Worm (Caenorhabditis elegans) whole organism, L1 larva: ENCODE measurements around the gene uggt-1.
A peak's percentile ranks its signal among the peaks of the same experiment; 100 is the strongest.

ENCODE experiments used
- C04F5.9 ChIP-seq: sonication (generic microtip); optimal IDR thresholded peaks from 2 replicates; lab custom pipeline; 2016; ENCODE audit warnings: missing genetic modification characterization, missing compliant biosample characterization
- C16A3.4 ChIP-seq: fragments of 150-350 bp; optimal IDR thresholded peaks from 2 replicates; lab custom pipeline; 2014; ENCODE audit warnings: missing biosample characterization, missing genetic modification characterization
- C34B4.2 ChIP-seq: sonication (generic microtip); optimal IDR thresholded peaks from 2 replicates; lab custom pipeline; 2017; ENCODE audit warnings: mild to moderate bottlenecking, missing genetic modification characterization, missing compliant biosample characterization
- F16B12.6 ChIP-seq: fragments of 150-350 bp; optimal IDR thresholded peaks from 2 replicates; lab custom pipeline; 2014; ENCODE audit warnings: missing biosample characterization, missing genetic modification characterization
- alr-1 ChIP-seq: fragments of 200-800 bp; sonication (Bioruptor generic); optimal IDR thresholded peaks from 2 replicates; lab custom pipeline; 2018; ENCODE audit warnings: borderline replicate concordance, mild to moderate bottlenecking, missing genetic modification characterization, missing compliant biosample characterization
- aly-2 ChIP-seq: fragments of 150-350 bp; optimal IDR thresholded peaks from 2 replicates; lab custom pipeline; 2014; ENCODE audit warnings: missing biosample characterization, missing genetic modification characterization
- ama-1 ChIP-seq: fragments of 150-350 bp; optimal IDR thresholded peaks from 2 replicates; lab custom pipeline; 2014
- ceh-63 ChIP-seq: fragments of 200-800 bp; sonication (Bioruptor generic); optimal IDR thresholded peaks from 2 replicates; lab custom pipeline; 2018; ENCODE audit warnings: mild to moderate bottlenecking, missing genetic modification characterization, missing compliant biosample characterization
- ceh-8 ChIP-seq: fragments of 200-800 bp; sonication (Bioruptor generic); optimal IDR thresholded peaks from 2 replicates; lab custom pipeline; 2018; ENCODE audit warnings: mild to moderate bottlenecking, missing genetic modification characterization, moderate library complexity, missing compliant biosample characterization
- ceh-88 ChIP-seq: fragments of 200-800 bp; sonication (Bioruptor generic); IDR thresholded peaks from 2 replicates; pipeline ENCODE4 v1.3.6; 2022; ENCODE audit warnings: missing genetic modification characterization, missing compliant biosample characterization
- dpl-1 ChIP-seq, 3 experiments: fragments of 150-350 bp in 2 of 3; sonication (generic microtip) in 1 of 3; optimal IDR thresholded peaks; 2 replicates each; lab custom pipeline; 2014 to 2017; ENCODE audit warnings: missing biosample characterization in 3 of 3, missing genetic modification characterization in 3 of 3, missing genetic modification reagents in 3 of 3
- dsc-1 ChIP-seq: sonication (generic microtip); optimal IDR thresholded peaks from 2 replicates; lab custom pipeline; 2016; ENCODE audit warnings: mild to moderate bottlenecking, missing genetic modification characterization, missing compliant biosample characterization
- efl-1 ChIP-seq, 4 experiments: fragments of 150-350 bp; optimal IDR thresholded peaks in 3 of 4; peaks in 1 of 4; 1 replicate in 1 of 4; 2 replicates in 3 of 4; lab custom pipeline; 2014; ENCODE audit warnings: missing biosample characterization in 2 of 4, missing genetic modification characterization in 2 of 4, missing genetic modification reagents in 2 of 4
- elt-2 ChIP-seq: sonication (generic microtip); optimal IDR thresholded peaks from 2 replicates; lab custom pipeline; 2016; ENCODE audit warnings: missing genetic modification characterization, mild to moderate bottlenecking, inconsistent platforms, missing compliant biosample characterization, missing genetic modification reagents
- ets-5 ChIP-seq: fragments of 200-800 bp; sonication (Bioruptor generic); IDR thresholded peaks from 2 replicates; pipeline ENCODE4 v1.3.6; 2022; ENCODE audit warnings: missing genetic modification characterization, missing compliant biosample characterization
- fkh-10 ChIP-seq: sonication (generic microtip); optimal IDR thresholded peaks from 2 replicates; lab custom pipeline; 2017; ENCODE audit warnings: missing biosample characterization, missing genetic modification reagents, missing genetic modification characterization
- fkh-4 ChIP-seq: sonication (generic microtip); optimal IDR thresholded peaks from 2 replicates; lab custom pipeline; 2016; ENCODE audit warnings: missing compliant biosample characterization, missing genetic modification characterization, borderline replicate concordance
- fos-1 ChIP-seq: fragments of 150-350 bp; optimal IDR thresholded peaks from 2 replicates; lab custom pipeline; 2014; ENCODE audit warnings: missing biosample characterization, missing genetic modification characterization
- grh-1 ChIP-seq: fragments of 200-800 bp; sonication (Bioruptor generic); IDR thresholded peaks from 2 replicates; pipeline ENCODE4 v1.3.6; 2022; ENCODE audit warnings: missing genetic modification reagents, missing genetic modification characterization, missing compliant biosample characterization
- hpl-2 ChIP-seq: fragments of 150-350 bp; optimal IDR thresholded peaks from 2 replicates; lab custom pipeline; 2014; ENCODE audit warnings: missing biosample characterization, missing genetic modification reagents, missing genetic modification characterization
- irx-1 ChIP-seq: sonication (generic microtip); optimal IDR thresholded peaks from 2 replicates; lab custom pipeline; 2016; ENCODE audit warnings: missing genetic modification characterization, missing compliant biosample characterization
- jun-1 ChIP-seq: fragments of 150-350 bp; optimal IDR thresholded peaks from 2 replicates; lab custom pipeline; 2014; ENCODE audit warnings: missing biosample characterization, missing genetic modification reagents, missing genetic modification characterization
- lin-14 ChIP-seq: fragments of 200-800 bp; sonication (Bioruptor generic); optimal IDR thresholded peaks from 2 replicates; lab custom pipeline; 2018; ENCODE audit warnings: mild to moderate bottlenecking, missing genetic modification characterization, moderate library complexity, missing compliant biosample characterization
- lin-15B ChIP-seq: fragments of 150-350 bp; sonication (generic microtip); optimal IDR thresholded peaks from 3 replicates; lab custom pipeline; 2014; ENCODE audit warnings: missing biosample characterization, missing genetic modification characterization
- lin-35 ChIP-seq, 2 experiments: fragments of 150-350 bp; optimal IDR thresholded peaks; 2 replicates each; lab custom pipeline; 2014; ENCODE audit warnings: missing biosample characterization in 2 of 2, missing genetic modification characterization in 2 of 2, missing genetic modification reagents in 2 of 2
- lin-39 ChIP-seq: fragments of 150-350 bp; optimal IDR thresholded peaks from 2 replicates; lab custom pipeline; 2014; ENCODE audit warnings: missing biosample characterization, missing genetic modification reagents, missing genetic modification characterization
- lir-3 ChIP-seq: sonication (generic microtip); optimal IDR thresholded peaks from 2 replicates; lab custom pipeline; 2016; ENCODE audit warnings: mild to moderate bottlenecking, missing genetic modification characterization, moderate library complexity, missing compliant biosample characterization; ENCODE audit not compliant: poor library complexity
- lsy-2 ChIP-seq, 2 experiments: fragments of 150-350 bp; optimal IDR thresholded peaks; 2 replicates each; lab custom pipeline; 2014; ENCODE audit warnings: missing biosample characterization in 2 of 2, missing genetic modification characterization in 2 of 2
- mab-9 ChIP-seq: fragments of 200-800 bp; sonication (Bioruptor generic); IDR thresholded peaks from 2 replicates; pipeline ENCODE4 v1.3.6; 2022; ENCODE audit warnings: missing genetic modification reagents, missing genetic modification characterization, missing compliant biosample characterization
- mdl-1 ChIP-seq, 2 experiments: fragments of 150-350 bp; optimal IDR thresholded peaks; 2 replicates each; lab custom pipeline; 2014 to 2017; ENCODE audit warnings: missing biosample characterization in 2 of 2, missing genetic modification characterization in 2 of 2, inconsistent platforms in 1 of 2
- nhr-19 ChIP-seq: fragments of 200-800 bp; sonication (Bioruptor generic); conservative IDR thresholded peaks from 2 replicates; pipeline ENCODE4 v1.3.6; 2022; ENCODE audit warnings: missing genetic modification characterization, missing compliant biosample characterization
- nhr-20 ChIP-seq: sonication (generic microtip); optimal IDR thresholded peaks from 2 replicates; lab custom pipeline; 2016; ENCODE audit warnings: mild to moderate bottlenecking, missing genetic modification characterization, missing compliant biosample characterization
- nhr-237 ChIP-seq: fragments of 150-350 bp; optimal IDR thresholded peaks from 2 replicates; lab custom pipeline; 2014; ENCODE audit warnings: missing biosample characterization, missing genetic modification characterization
- nhr-71 ChIP-seq: sonication (generic microtip); optimal IDR thresholded peaks from 2 replicates; lab custom pipeline; 2016; ENCODE audit warnings: mild to moderate bottlenecking, missing genetic modification characterization, moderate library complexity, missing compliant biosample characterization
- nhr-84 ChIP-seq: sonication (generic microtip); optimal IDR thresholded peaks from 2 replicates; lab custom pipeline; 2017; ENCODE audit warnings: missing biosample characterization, missing genetic modification characterization
- nhr-90 ChIP-seq: sonication (generic microtip); optimal IDR thresholded peaks from 2 replicates; lab custom pipeline; 2016; ENCODE audit warnings: mild to moderate bottlenecking, missing genetic modification characterization, missing compliant biosample characterization; ENCODE audit not compliant: poor library complexity
- pag-3 ChIP-seq: sonication (generic microtip); optimal IDR thresholded peaks from 2 replicates; lab custom pipeline; 2017; ENCODE audit warnings: missing genetic modification characterization, mild to moderate bottlenecking, missing compliant biosample characterization, antibody characterized with exemption, borderline replicate concordance; ENCODE audit not compliant: insufficient read depth
- pqm-1 ChIP-seq: sonication (generic microtip); optimal IDR thresholded peaks from 3 replicates; lab custom pipeline; 2017; ENCODE audit warnings: missing biosample characterization, missing genetic modification characterization
- rnt-1 ChIP-seq: sonication (generic microtip); optimal IDR thresholded peaks from 2 replicates; lab custom pipeline; 2016; ENCODE audit warnings: mild to moderate bottlenecking, missing genetic modification characterization, moderate library complexity, missing compliant biosample characterization
- skn-1 ChIP-seq: fragments of 150-350 bp; optimal IDR thresholded peaks from 2 replicates; lab custom pipeline; 2014; ENCODE audit warnings: missing biosample characterization, missing genetic modification characterization
- snpc-4 ChIP-seq: fragments of 150-350 bp; optimal IDR thresholded peaks from 2 replicates; lab custom pipeline; 2014; ENCODE audit warnings: missing biosample characterization, missing genetic modification characterization
- sox-4 ChIP-seq: sonication (generic microtip); optimal IDR thresholded peaks from 2 replicates; lab custom pipeline; 2016; ENCODE audit warnings: missing genetic modification characterization, missing compliant biosample characterization
- sptf-1 ChIP-seq: fragments of 150-350 bp; optimal IDR thresholded peaks from 2 replicates; lab custom pipeline; 2014; ENCODE audit warnings: missing biosample characterization, missing genetic modification characterization
- tlp-1 ChIP-seq: fragments of 150-350 bp; optimal IDR thresholded peaks from 2 replicates; lab custom pipeline; 2014; ENCODE audit warnings: missing biosample characterization, missing genetic modification characterization
- unc-62 ChIP-seq: fragments of 150-350 bp; optimal IDR thresholded peaks from 2 replicates; lab custom pipeline; 2014; ENCODE audit warnings: missing biosample characterization, missing genetic modification reagents, missing genetic modification characterization
- xbp-1 ChIP-seq: sonication (generic microtip); optimal IDR thresholded peaks from 2 replicates; lab custom pipeline; 2016; ENCODE audit warnings: missing genetic modification characterization, missing compliant biosample characterization
- zag-1 ChIP-seq: fragments of 150-350 bp; optimal IDR thresholded peaks from 2 replicates; lab custom pipeline; 2014; ENCODE audit warnings: missing biosample characterization, missing genetic modification characterization
- ztf-4 ChIP-seq: fragments of 150-350 bp; optimal IDR thresholded peaks from 2 replicates; lab custom pipeline; 2014; ENCODE audit warnings: missing biosample characterization, missing genetic modification characterization

The uggt-1 gene

DNA sequence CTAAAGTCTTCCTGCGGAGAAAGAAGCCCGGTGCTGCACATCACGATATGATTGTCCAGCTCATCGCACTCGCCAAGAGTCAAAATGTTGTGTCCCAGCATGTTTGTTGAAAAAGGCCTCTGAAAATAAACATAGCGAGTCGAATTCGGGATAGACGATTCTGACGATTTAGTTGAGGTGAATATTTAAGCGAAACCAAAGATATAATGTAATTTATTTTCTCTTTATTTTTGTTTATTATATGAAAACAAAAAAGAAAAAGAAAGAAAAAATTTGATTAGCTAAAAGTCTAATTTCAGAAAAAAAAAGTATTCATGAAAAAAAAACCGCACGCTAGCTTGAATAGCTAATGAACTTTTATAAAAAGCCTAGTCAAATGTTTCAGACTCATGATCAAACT is 31.9 kb upstream of the uggt-1 start, which contains the start of gene ceh-14:
ceh-14 (minus strand) TSS at position 101 of the 400 bp plus-strand sequence.
- no peak for TF ChIP-seq irx-1 (tag; lab: Kevin White, UChicago)
- TF ChIP-seq nhr-19, result no peak
- TF ChIP-seq elt-2, result no peak
- TF ChIP-seq mdl-1 (tag; optimal IDR thresholded peaks at IDR 0.05; lab: Kevin White, UChicago), result no peak
- no peak for TF ChIP-seq fos-1 (tag; lab: Kevin White, UChicago)
- TF ChIP-seq hpl-2 (GFP tag; lab: Kevin White, UChicago), result no peak
- no peak for TF ChIP-seq ets-5 (GFP tag; lab: Robert Waterston, UW)
- TF ChIP-seq lin-15B (tag; lab: Kevin White, UChicago), result no peak

DNA sequence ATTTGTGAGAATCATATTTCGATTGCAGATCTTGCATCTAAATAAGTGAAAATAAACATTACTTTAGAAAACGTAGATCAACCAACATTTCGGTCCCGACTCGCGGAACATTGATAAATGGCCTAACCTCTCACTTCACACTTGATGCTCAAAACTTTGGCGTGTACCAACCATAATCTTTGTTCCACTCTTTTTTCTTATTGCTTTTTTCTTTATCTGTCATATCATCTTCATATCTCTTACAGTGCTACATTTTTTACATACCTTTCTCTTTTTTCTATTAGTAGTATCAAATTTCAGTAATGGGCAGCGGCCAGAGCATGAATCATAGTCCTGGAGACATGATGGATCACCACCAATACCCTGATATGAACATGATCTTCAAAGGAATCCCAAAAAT is 24.5 kb upstream of the uggt-1 start, which contains the start of gene F46C8.3:
F46C8.3 (plus strand) TSS at position 301 of the 400 bp plus-strand sequence.
- no peak for TF ChIP-seq lin-35 (GFP tag; optimal IDR thresholded peaks at IDR 0.05; lab: Kevin White, UChicago)
- TF ChIP-seq efl-1 (optimal IDR thresholded peaks at IDR 0.05; lab: Kevin White, UChicago), result no peak
- peak in 1 of 2 experiments; percentile 56 for TF ChIP-seq efl-1 (GFP tag; optimal IDR thresholded peaks at IDR 0.05 in 1 of 2; lab: Kevin White, UChicago)

DNA sequence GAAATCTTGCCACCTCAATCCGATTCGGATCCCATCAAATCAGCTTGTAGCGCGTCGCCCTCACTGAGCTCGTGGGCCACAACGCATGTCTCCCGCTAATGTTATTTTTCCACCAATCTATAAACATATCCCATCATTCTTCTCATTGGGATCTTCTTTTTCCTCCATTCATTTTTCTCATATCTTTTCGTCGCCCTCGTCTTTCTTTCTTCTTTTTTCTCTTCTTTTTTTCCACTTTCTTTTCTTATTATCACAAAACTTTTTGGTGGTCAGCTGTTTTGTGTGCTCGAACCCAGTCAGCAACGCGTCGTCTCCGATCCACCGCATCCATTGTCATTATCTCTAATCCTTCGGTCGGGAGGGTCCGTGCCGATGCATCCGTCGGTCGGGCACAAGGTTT is 23.0 kb upstream of the uggt-1 start:
- TF ChIP-seq nhr-237 (tag; lab: Kevin White, UChicago) (no peak), ztf-4 (no peak), F16B12.6 (tag; lab: Kevin White, UChicago) (no peak), fkh-4 (tag; lab: Kevin White, UChicago) (no peak), nhr-20 (tag; lab: Kevin White, UChicago) (peak; percentile 33), ceh-63 (GFP tag; lab: Kevin White, UChicago) (no peak), skn-1 (tag; lab: Kevin White, UChicago) (no peak), C04F5.9 (tag; lab: Kevin White, UChicago) (no peak), lin-14 (GFP tag; lab: Kevin White, UChicago) (peak; percentile 82), grh-1 (GFP tag; lab: Robert Waterston, UW) (no peak), snpc-4 (tag; lab: Kevin White, UChicago) (no peak), ceh-88 (GFP tag; lab: Robert Waterston, UW) (no peak), jun-1 (tag; lab: Kevin White, UChicago) (no peak), sptf-1 (tag; lab: Kevin White, UChicago) (no peak), alr-1 (tag; lab: Kevin White, UChicago) (no peak), unc-62 (GFP tag; lab: Kevin White, UChicago) (no peak), sox-4 (no peak), dpl-1 (GFP tag; optimal IDR thresholded peaks at IDR 0.05; lab: Kevin White, UChicago) (no peak), tlp-1 (no peak), ama-1 (lab: Kevin White, UChicago) (no peak), nhr-19 (peak; percentile 36), mab-9 (GFP tag; lab: Robert Waterston, UW) (no peak), ceh-8 (no peak), zag-1 (tag; lab: Kevin White, UChicago) (no peak), lir-3 (no peak), efl-1 (optimal IDR thresholded peaks at IDR 0.05; lab: Kevin White, UChicago) (no peak), efl-1 (GFP tag; optimal IDR thresholded peaks at IDR 0.05 in 1 of 2; lab: Kevin White, UChicago) (no peak), xbp-1 (tag; lab: Kevin White, UChicago) (no peak), rnt-1 (tag; lab: Kevin White, UChicago) (peak; percentile 73), pag-3 (peak; percentile 36), dsc-1 (tag; lab: Kevin White, UChicago) (no peak), nhr-90 (tag; lab: Kevin White, UChicago) (no peak), nhr-71 (peak; percentile 82), nhr-84 (tag; lab: Kevin White, UChicago) (no peak), C16A3.4 (no peak), lsy-2 (tag; optimal IDR thresholded peaks at IDR 0.05; lab: Kevin White, UChicago) (peak in 1 of 2 experiments; percentile 32), lin-39 (no peak), aly-2 (tag; lab: Kevin White, UChicago) (no peak), pqm-1 (tag; lab: Kevin White, UChicago) (no peak), ets-5 (GFP tag; lab: Robert Waterston, UW) (no peak), C34B4.2 (no peak), fkh-10 (no peak), mdl-1 (tag; optimal IDR thresholded peaks at IDR 0.05; lab: Kevin White, UChicago) (no peak)
